Worm (Caenorhabditis elegans) whole organism, young adult: ENCODE data around the gene fbxa-134.

Experiments used
- F10E7.11 ChIP-seq: sonication (generic microtip); optimal IDR thresholded peaks from 2 replicates; lab custom pipeline; 2017; ENCODE audit warnings: mild to moderate bottlenecking, missing genetic modification characterization, moderate library complexity, missing compliant biosample characterization
- ama-1 ChIP-seq, 3 experiments: fragments of 150-350 bp in 1 of 3; sonication (generic microtip) in 2 of 3; optimal IDR thresholded peaks; 2 replicates each; lab custom pipeline; 2014 to 2018; ENCODE audit warnings: missing biosample characterization in 2 of 3, missing genetic modification characterization in 2 of 3, missing genetic modification reagents in 2 of 3
- nfya-2 ChIP-seq: fragments of 200-800 bp; sonication (Bioruptor generic); IDR thresholded peaks from 2 replicates; pipeline ENCODE4 v1.3.6; 2022; ENCODE audit warnings: missing genetic modification reagents, missing genetic modification characterization, missing compliant biosample characterization

DNA sequence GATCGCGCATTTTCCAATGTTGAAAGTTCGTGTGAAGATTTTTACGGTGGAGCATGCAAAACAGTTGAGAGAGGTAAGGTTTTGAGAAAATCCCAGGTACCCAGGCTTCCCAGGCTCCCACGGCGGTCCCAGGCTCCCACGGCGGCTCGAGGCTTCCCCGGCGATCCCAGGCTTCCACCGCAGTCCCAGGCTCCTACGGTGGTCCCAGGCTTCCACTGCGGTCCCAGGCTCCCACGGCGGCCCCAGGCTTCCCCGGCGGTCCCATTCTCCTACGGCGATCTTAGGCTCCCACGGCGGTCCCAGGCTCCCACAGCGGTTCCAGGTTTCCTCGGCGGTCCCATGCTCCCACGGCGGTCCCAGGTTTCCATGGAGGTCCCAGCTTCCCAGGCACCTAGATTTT is 28.8 kb downstream of the fbxa-134 start:
- no peak for TF ChIP-seq nfya-2 (GFP tag; lab: Robert Waterston, UW)
- no peak for TF ChIP-seq F10E7.11 (tag; lab: Kevin White, UChicago)
- no peak for TF ChIP-seq ama-1 (optimal IDR thresholded peaks at IDR 0.05; lab: Kevin White, UChicago)
- no peak for TF ChIP-seq ama-1 (GFP tag; optimal IDR thresholded peaks at IDR 0.05; lab: Kevin White, UChicago)
